Fruit fly (Drosophila melanogaster) whole organism, embryonic: Measurements from ENCODE around the gene CG3517.

Source experiments
- Aef1 ChIP-seq: fragments of 200-800 bp; sonication (Bioruptor generic); IDR thresholded peaks from 3 replicates; pipeline ENCODE4 v1.3.6; 2022; ENCODE audit warnings: missing biosample characterization, missing genetic modification characterization
- CG10565 ChIP-seq: fragments of 200-800 bp; sonication (Bioruptor generic); optimal IDR thresholded peaks from 3 replicates; lab custom pipeline; 2016; ENCODE audit warnings: missing biosample characterization, mild to moderate bottlenecking, missing genetic modification characterization
- CG11456 ChIP-seq: fragments of 200-800 bp; sonication (Bioruptor generic); IDR thresholded peaks from 3 replicates; pipeline ENCODE4 v1.3.6; 2022; ENCODE audit warnings: missing biosample characterization, missing genetic modification characterization
- CG13894 ChIP-seq: fragments of 200-800 bp; sonication (Bioruptor generic); optimal IDR thresholded peaks from 3 replicates; lab custom pipeline; 2018; ENCODE audit warnings: missing biosample characterization, mild to moderate bottlenecking, missing genetic modification characterization, moderate library complexity
- CG15073 ChIP-seq: fragments of 200-800 bp; sonication (Bioruptor generic); optimal IDR thresholded peaks from 2 replicates; lab custom pipeline; 2016; ENCODE audit warnings: missing biosample characterization, missing genetic modification characterization
- CG15479 ChIP-seq: fragments of 200-800 bp; sonication (Bioruptor generic); optimal IDR thresholded peaks from 3 replicates; lab custom pipeline; 2019; ENCODE audit warnings: missing biosample characterization, mild to moderate bottlenecking, missing genetic modification characterization, moderate library complexity
- CG2116 ChIP-seq: fragments of 200-800 bp; sonication (Bioruptor generic); optimal IDR thresholded peaks from 3 replicates; lab custom pipeline; 2018; ENCODE audit warnings: missing biosample characterization, mild to moderate bottlenecking, missing genetic modification characterization
- CG30403 ChIP-seq: fragments of 200-800 bp; sonication (Bioruptor generic); optimal IDR thresholded peaks from 3 replicates; lab custom pipeline; 2016; ENCODE audit warnings: missing biosample characterization, missing genetic modification characterization
- CG31224 ChIP-seq: fragments of 200-800 bp; sonication (Bioruptor generic); IDR thresholded peaks from 2 replicates; pipeline ENCODE4 v1.3.6; 2022; ENCODE audit warnings: missing biosample characterization, missing genetic modification characterization
- CG32532 ChIP-seq: fragments of 200-800 bp; sonication (Bioruptor generic); IDR thresholded peaks from 2 replicates; pipeline ENCODE4 v1.3.6; 2022; ENCODE audit warnings: missing biosample characterization, missing genetic modification characterization
- CG32772 ChIP-seq: fragments of 200-800 bp; sonication (Bioruptor generic); IDR thresholded peaks from 2 replicates; pipeline ENCODE4 v1.3.6; 2022; ENCODE audit warnings: missing biosample characterization, missing genetic modification characterization
- CG34422 ChIP-seq: fragments of 200-800 bp; sonication (Bioruptor generic); IDR thresholded peaks from 3 replicates; pipeline ENCODE4 v1.3.6; 2022; ENCODE audit warnings: missing biosample characterization, missing genetic modification characterization
- CG6272 ChIP-seq: fragments of 200-800 bp; sonication (Bioruptor generic); IDR thresholded peaks from 2 replicates; pipeline ENCODE4 v1.3.6; 2022; ENCODE audit warnings: missing biosample characterization, missing genetic modification characterization
- CG6791 ChIP-seq: fragments of 200-800 bp; sonication (Bioruptor generic); IDR thresholded peaks from 3 replicates; pipeline ENCODE4 v1.3.6; 2022; ENCODE audit warnings: missing biosample characterization, missing genetic modification characterization; ENCODE audit not compliant: partially characterized antibody
- CG7745 ChIP-seq: fragments of 200-800 bp; sonication (Bioruptor generic); optimal IDR thresholded peaks from 2 replicates; lab custom pipeline; 2018; ENCODE audit warnings: missing biosample characterization, mild to moderate bottlenecking, missing genetic modification characterization, moderate library complexity
- CG8089 ChIP-seq: fragments of 200-800 bp; sonication (Bioruptor generic); optimal IDR thresholded peaks from 3 replicates; lab custom pipeline; 2016; ENCODE audit warnings: missing biosample characterization, missing genetic modification characterization
- Deaf1 ChIP-seq: fragments of 200-800 bp; optimal IDR thresholded peaks from 3 replicates; lab custom pipeline; 2019; ENCODE audit warnings: missing biosample characterization, mild to moderate bottlenecking, missing genetic modification characterization, moderate library complexity
- NC2α ChIP-seq: fragments of 200-800 bp; sonication (Bioruptor generic); optimal IDR thresholded peaks from 2 replicates; lab custom pipeline; 2016; ENCODE audit warnings: missing biosample characterization, missing genetic modification characterization
- Trl ChIP-seq, 3 experiments: fragments of >200 bp in 2 of 3; fragments of 200-800 bp in 1 of 3; sonication (Bioruptor generic) in 1 of 3; optimal IDR thresholded peaks; 2 replicates in 1 of 3; 3 replicates in 2 of 3; lab custom pipeline; 2016 to 2017; ENCODE audit warnings: missing biosample characterization in 1 of 3, missing genetic modification characterization in 1 of 3
- abd-A ChIP-seq: fragments of 200-800 bp; sonication (Bioruptor generic); optimal IDR thresholded peaks from 3 replicates; lab custom pipeline; 2019; ENCODE audit warnings: missing biosample characterization, mild to moderate bottlenecking, missing genetic modification characterization, moderate library complexity
- al ChIP-seq: fragments of 200-800 bp; sonication (Bioruptor generic); IDR thresholded peaks from 2 replicates; pipeline ENCODE4 v1.3.6; 2022; ENCODE audit warnings: missing biosample characterization, missing genetic modification characterization
- amos ChIP-seq: fragments of 200-800 bp; sonication (Bioruptor generic); IDR thresholded peaks from 2 replicates; pipeline ENCODE4 v1.3.6; 2022; ENCODE audit warnings: missing biosample characterization, missing genetic modification characterization; ENCODE audit not compliant: partially characterized antibody
- ara ChIP-seq: fragments of 200-800 bp; sonication (Bioruptor generic); IDR thresholded peaks from 2 replicates; pipeline ENCODE4 v1.3.6; 2022; ENCODE audit warnings: missing biosample characterization, missing genetic modification characterization
- ato ChIP-seq: fragments of 200-800 bp; sonication (Bioruptor generic); IDR thresholded peaks from 2 replicates; pipeline ENCODE4 v1.3.6; 2022; ENCODE audit warnings: missing biosample characterization, missing genetic modification characterization; ENCODE audit not compliant: partially characterized antibody
- chinmo ChIP-seq: fragments of 200-800 bp; sonication (Bioruptor generic); IDR thresholded peaks from 4 replicates; pipeline ENCODE4 v1.3.6; 2022; ENCODE audit warnings: missing biosample characterization, missing genetic modification characterization; ENCODE audit not compliant: partially characterized antibody
- ci ChIP-seq: fragments of 200-800 bp; sonication (Bioruptor generic); IDR thresholded peaks from 3 replicates; pipeline ENCODE4 v1.3.6; 2022; ENCODE audit warnings: missing biosample characterization, missing genetic modification characterization
- crol ChIP-seq: fragments of 200-800 bp; sonication (Bioruptor generic); IDR thresholded peaks from 2 replicates; pipeline ENCODE4 v1.3.6; 2022; ENCODE audit warnings: missing biosample characterization, missing genetic modification characterization
- cwo ChIP-seq: fragments of 200-800 bp; sonication (Bioruptor generic); optimal IDR thresholded peaks from 3 replicates; lab custom pipeline; 2017; ENCODE audit warnings: missing biosample characterization, missing genetic modification characterization, mild to moderate bottlenecking, moderate library complexity, missing genetic modification reagents
- dm ChIP-seq: fragments of 200-800 bp; sonication (Bioruptor generic); optimal IDR thresholded peaks from 3 replicates; lab custom pipeline; 2016; ENCODE audit warnings: missing biosample characterization, missing genetic modification characterization
- emc ChIP-seq: fragments of 200-800 bp; sonication (Bioruptor generic); optimal IDR thresholded peaks from 2 replicates; lab custom pipeline; 2016; ENCODE audit warnings: missing biosample characterization, missing genetic modification characterization
- ems ChIP-seq: fragments of 200-800 bp; sonication (Bioruptor generic); optimal IDR thresholded peaks from 3 replicates; lab custom pipeline; 2016; ENCODE audit warnings: missing biosample characterization, missing genetic modification characterization
- esg ChIP-seq: fragments of 200-800 bp; sonication (Bioruptor generic); conservative IDR thresholded peaks from 2 replicates; pipeline ENCODE4 v1.3.6; 2022; ENCODE audit warnings: missing biosample characterization, missing genetic modification characterization
- fd64A ChIP-seq: fragments of 200-800 bp; sonication (Bioruptor generic); optimal IDR thresholded peaks from 3 replicates; lab custom pipeline; 2018; ENCODE audit warnings: missing biosample characterization, mild to moderate bottlenecking, missing genetic modification characterization
- fru ChIP-seq: fragments of >200 bp; optimal IDR thresholded peaks from 2 replicates; lab custom pipeline; 2017
- ftz-f1 ChIP-seq: fragments of 200-800 bp; sonication (Bioruptor generic); optimal IDR thresholded peaks from 2 replicates; lab custom pipeline; 2016; ENCODE audit warnings: missing biosample characterization, missing genetic modification characterization
- lmd ChIP-seq: fragments of 200-800 bp; sonication (Bioruptor generic); IDR thresholded peaks from 2 replicates; pipeline ENCODE4 v1.3.6; 2022; ENCODE audit warnings: missing biosample characterization, missing genetic modification characterization
- odd ChIP-seq: fragments of 200-800 bp; sonication (Bioruptor generic); optimal IDR thresholded peaks from 2 replicates; lab custom pipeline; 2017; ENCODE audit warnings: missing biosample characterization, mild to moderate bottlenecking, missing genetic modification characterization
- schlank ChIP-seq: fragments of 200-800 bp; sonication (Bioruptor generic); optimal IDR thresholded peaks from 2 replicates; lab custom pipeline; 2018; ENCODE audit warnings: missing biosample characterization, mild to moderate bottlenecking, missing genetic modification characterization
- scrt ChIP-seq: fragments of 200-800 bp; sonication (Bioruptor generic); optimal IDR thresholded peaks from 2 replicates; lab custom pipeline; 2018; ENCODE audit warnings: missing biosample characterization, mild to moderate bottlenecking, missing genetic modification characterization, moderate library complexity
- slbo ChIP-seq: fragments of 200-800 bp; sonication (Bioruptor generic); IDR thresholded peaks from 2 replicates; pipeline ENCODE4 v1.3.6; 2022; ENCODE audit warnings: missing biosample characterization, missing genetic modification characterization
- sqz ChIP-seq: fragments of 200-800 bp; sonication (Bioruptor generic); optimal IDR thresholded peaks from 3 replicates; lab custom pipeline; 2018; ENCODE audit warnings: missing biosample characterization, mild to moderate bottlenecking, missing genetic modification characterization
- sr ChIP-seq: fragments of 200-800 bp; sonication (Bioruptor generic); IDR thresholded peaks from 3 replicates; pipeline ENCODE4 v1.3.6; 2022; ENCODE audit warnings: missing biosample characterization, missing genetic modification characterization
- vfl ChIP-seq: fragments of 200-800 bp; sonication (Bioruptor generic); optimal IDR thresholded peaks from 2 replicates; lab custom pipeline; 2016; ENCODE audit warnings: missing biosample characterization, missing genetic modification characterization
- vnd ChIP-seq: fragments of 200-800 bp; sonication (Bioruptor generic); IDR thresholded peaks from 3 replicates; pipeline ENCODE4 v1.3.6; 2022; ENCODE audit warnings: missing biosample characterization, missing genetic modification characterization; ENCODE audit not compliant: partially characterized antibody
- wek ChIP-seq: fragments of 200-800 bp; sonication (Bioruptor generic); optimal IDR thresholded peaks from 3 replicates; lab custom pipeline; 2018; ENCODE audit warnings: missing biosample characterization, mild to moderate bottlenecking, missing genetic modification characterization, moderate library complexity
- z ChIP-seq: fragments of 200-800 bp; sonication (Bioruptor generic); IDR thresholded peaks from 3 replicates; pipeline ENCODE4 v1.3.6; 2022; ENCODE audit warnings: missing biosample characterization, missing genetic modification characterization
- zf30C ChIP-seq: fragments of 200-800 bp; sonication (Bioruptor generic); optimal IDR thresholded peaks from 3 replicates; lab custom pipeline; 2018; ENCODE audit warnings: missing biosample characterization, mild to moderate bottlenecking, missing genetic modification characterization

The CG3517 gene

DNA sequence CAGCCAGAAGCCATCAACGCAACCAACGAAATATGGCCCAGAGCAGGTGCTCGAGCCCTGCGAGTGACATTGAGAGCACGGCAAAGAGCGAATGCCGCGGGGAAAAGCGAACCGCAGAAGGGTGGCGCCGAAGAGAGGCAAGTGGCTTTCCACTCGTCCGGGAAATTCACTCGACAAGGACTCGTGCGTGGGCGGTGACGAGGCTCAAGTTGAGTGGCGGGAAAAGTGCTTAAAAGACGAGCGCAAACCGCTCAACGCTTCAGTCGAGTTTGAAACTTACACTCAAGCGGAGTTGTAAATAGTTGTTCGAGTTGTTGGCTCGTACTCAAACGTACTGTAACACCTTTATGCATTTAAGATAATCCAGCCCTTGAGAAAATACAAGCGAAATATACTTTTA is 12.6 kb downstream of the CG3517 start, which contains the start of gene CG31221 (continued):
- TF ChIP-seq CG11456 (GFP tag; lab: Robert Waterston, UW) (0 out of 3 replicates have a peak, but pooled peaks have one; percentile 44), CG31224 (GFP tag; lab: Robert Waterston, UW) (peak; percentile 29; the same call in 1 of the 2 replicates), CG32772 (GFP tag; lab: Robert Waterston, UW) (no peak), amos (GFP tag; lab: Robert Waterston, UW) (peak; percentile 41; the same call in 1 of the 2 replicates), CG32532 (GFP tag; lab: Robert Waterston, UW) (0 out of 2 replicates have a peak, but pooled peaks have one; percentile 41), lmd (GFP tag; lab: Robert Waterston, UW) (0 out of 2 replicates have a peak, but pooled peaks have one; percentile 23), al (GFP tag; lab: Robert Waterston, UW) (no peak), ara (GFP tag; lab: Robert Waterston, UW) (peak; percentile 25; the same call in 1 of the 2 replicates), Deaf1 (tag; lab: Kevin White, UChicago) (peak; percentile 64), ci (GFP tag; lab: Robert Waterston, UW) (peak; percentile 22; the same call in 1 of the 3 replicates), Aef1 (GFP tag; lab: Robert Waterston, UW) (peak; percentile 21; the same call in 1 of the 3 replicates), CG6272 (GFP tag; lab: Robert Waterston, UW) (0 out of 2 replicates have a peak, but pooled peaks have one; percentile 18)

DNA sequence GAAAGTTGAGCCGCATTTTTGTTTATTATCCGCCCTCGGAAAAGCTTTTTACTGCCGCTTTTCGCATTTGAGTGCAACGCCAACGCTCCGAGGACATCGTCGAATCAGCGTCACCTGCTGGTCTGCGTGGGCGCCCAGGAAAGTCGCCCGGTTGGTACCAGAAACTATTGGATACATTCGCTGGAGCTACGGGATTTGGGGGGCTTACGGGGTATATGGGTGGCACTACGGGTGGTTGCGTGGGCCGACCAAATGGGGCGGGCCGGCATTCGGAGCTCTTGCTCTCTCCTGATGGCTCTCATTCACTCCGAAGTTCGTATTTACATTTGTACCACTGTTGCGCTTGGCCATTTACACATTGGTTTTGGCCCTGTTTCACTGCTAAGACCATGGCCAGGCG is 13.6 kb downstream of the CG3517 start:
- peak; percentile 67 for TF ChIP-seq scrt
- no peak for TF ChIP-seq zf30C (GFP tag; lab: Kevin White, UChicago)
- 0 out of 2 replicates have a peak, but pooled peaks have one; percentile 14 for TF ChIP-seq slbo (GFP tag; lab: Robert Waterston, UW)
- TF ChIP-seq chinmo (GFP tag; lab: Robert Waterston, UW) = 0 out of 4 replicates have a peak, but pooled peaks have one; percentile 23
- TF ChIP-seq crol (GFP tag; lab: Robert Waterston, UW) = peak; percentile 64; the same call in 1 of the 2 replicates
- peak; percentile 98 for TF ChIP-seq CG31224 (GFP tag; lab: Robert Waterston, UW)
- TF ChIP-seq sqz (GFP tag; lab: Kevin White, UChicago) = no peak
- peak; percentile 82 for TF ChIP-seq abd-A (tag; lab: Kevin White, UChicago)
- TF ChIP-seq CG6791 (GFP tag; lab: Robert Waterston, UW) = no peak
- 0 out of 3 replicates have a peak, but pooled peaks have one; percentile 21 for TF ChIP-seq CG34422 (GFP tag; lab: Robert Waterston, UW)
- TF ChIP-seq CG15073 (GFP tag; lab: Kevin White, UChicago) = no peak
- peak; percentile 84 for TF ChIP-seq z (GFP tag; lab: Robert Waterston, UW)
- no peak for TF ChIP-seq CG10565
- peak; percentile 75 for TF ChIP-seq CG13894 (tag; lab: Kevin White, UChicago)
- TF ChIP-seq CG2116 (GFP tag; lab: Kevin White, UChicago) = no peak
- TF ChIP-seq odd = no peak
- 0 out of 3 replicates have a peak, but pooled peaks have one; percentile 12 for TF ChIP-seq vnd
- TF ChIP-seq Trl (optimal IDR thresholded peaks at IDR 0.05; lab: Kevin White, UChicago) = peak in 1 of 2 experiments; percentile 9
- TF ChIP-seq Trl (GFP tag; optimal IDR thresholded peaks at IDR 0.05; lab: Kevin White, UChicago) = no peak
- no peak for TF ChIP-seq esg (GFP tag; lab: Robert Waterston, UW)
- peak; percentile 62 for TF ChIP-seq Deaf1 (tag; lab: Kevin White, UChicago)
- no peak for TF ChIP-seq cwo (GFP tag; lab: Kevin White, UChicago)
- TF ChIP-seq ato (GFP tag; lab: Robert Waterston, UW) = no peak
- peak; percentile 62; the same call in 1 of the 3 replicates for TF ChIP-seq sr (GFP tag; lab: Robert Waterston, UW)
- TF ChIP-seq, all 482 proteins: peak for 13

DNA sequence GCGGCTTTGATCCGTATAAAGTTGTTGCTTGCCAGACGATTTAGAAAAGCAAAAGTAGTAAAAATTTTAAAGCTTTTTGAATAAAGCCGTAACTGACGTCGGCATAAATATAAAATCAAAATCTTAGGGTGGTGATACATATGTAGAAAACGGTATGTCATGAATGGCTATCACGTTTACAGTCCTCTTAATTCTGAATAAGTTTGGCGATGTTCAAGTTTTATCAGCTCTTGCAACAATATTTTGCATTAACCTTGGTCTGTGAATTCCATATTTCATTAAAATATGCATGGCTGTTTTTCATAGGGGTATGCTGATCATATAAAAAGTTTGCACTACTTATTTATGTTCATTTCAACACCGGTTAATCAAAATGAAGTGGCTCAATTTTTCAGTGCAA is 16.4 kb downstream of the CG3517 start, which contains the start of gene CG11626:
Gene CG11626, plus strand, starts transcription at position 301 of the 400 bp plus-strand sequence.
- TF ChIP-seq CG30403 (GFP tag; lab: Kevin White, UChicago) (no peak), fru (lab: Kevin White, UChicago) (no peak), CG8089 (GFP tag; lab: Kevin White, UChicago) (no peak), schlank (tag; lab: Kevin White, UChicago) (no peak), ems (GFP tag; lab: Kevin White, UChicago) (no peak), dm (GFP tag; lab: Kevin White, UChicago) (no peak), emc (GFP tag; lab: Kevin White, UChicago) (no peak), CG2116 (GFP tag; lab: Kevin White, UChicago) (no peak), NC2α (GFP tag; lab: Kevin White, UChicago) (no peak), ftz-f1 (no peak), wek (GFP tag; lab: Kevin White, UChicago) (no peak), CG15479 (GFP tag; lab: Kevin White, UChicago) (no peak), CG7745 (tag; lab: Kevin White, UChicago) (no peak), vfl (no peak), fd64A (GFP tag; lab: Kevin White, UChicago) (no peak)
